Fruit fly (Drosophila melanogaster) whole organism: ENCODE measurements around the gene CG31445.

Source experiments
- CG8478 ChIP-seq: fragments of >200 bp; optimal IDR thresholded peaks from 2 replicates; lab custom pipeline; 2018; ENCODE audit warnings: inconsistent platforms
- Dll ChIP-seq: fragments of >200 bp; optimal IDR thresholded peaks from 2 replicates; lab custom pipeline; 2017
- EcR ChIP-seq, 2 experiments: fragments of >200 bp; optimal IDR thresholded peaks; 2 replicates each; lab custom pipeline; 2017; ENCODE audit warnings: missing biosample characterization in 2 of 2, missing genetic modification characterization in 2 of 2, missing genetic modification reagents in 2 of 2
- pan ChIP-seq: fragments of >200 bp; optimal IDR thresholded peaks from 2 replicates; lab custom pipeline; 2017
- psq ChIP-seq: fragments of >200 bp; optimal IDR thresholded peaks from 2 replicates; lab custom pipeline; 2017
- usp ChIP-seq: fragments of >200 bp; optimal IDR thresholded peaks from 2 replicates; lab custom pipeline; 2017; ENCODE audit warnings: missing biosample characterization, missing genetic modification characterization, mixed read lengths

Gene CG31445

dm6 chr3R:29222891-29223842 is 21.5 kb downstream of the CG31445 start, which contains the start of the genes Cisd2 and Brd8:
Gene Cisd2, minus strand, starts transcription at chr3R:29223428.
Gene Brd8, plus strand, starts transcription at chr3R:29223485.
- TF ChIP-seq CG8478 (no peak), pan (lab: Kevin White, UChicago) (no peak), EcR (GFP tag; optimal IDR thresholded peaks at IDR 0.05; lab: Kevin White, UChicago) (no peak)

- TF ChIP-seq EcR (GFP tag; optimal IDR thresholded peaks at IDR 0.05; lab: Kevin White, UChicago) (no peak), usp (GFP tag; lab: Kevin White, UChicago) (no peak), psq (lab: Kevin White, UChicago) (no peak), CG8478 (no peak)
These were observed 23.5 kb downstream of the CG31445 start for dm6 chr3R:29221168-29221567.

- TF ChIP-seq usp (GFP tag; lab: Kevin White, UChicago), result no peak
- TF ChIP-seq Dll (lab: Kevin White, UChicago), result no peak
- no peak for TF ChIP-seq psq (lab: Kevin White, UChicago)
- no peak for TF ChIP-seq CG8478
- no peak for TF ChIP-seq EcR (GFP tag; optimal IDR thresholded peaks at IDR 0.05; lab: Kevin White, UChicago)
- TF ChIP-seq pan (lab: Kevin White, UChicago), result no peak
These were observed 24.0 kb downstream of the CG31445 start for dm6 chr3R:29220585-29220984.

dm6 chr3R:29219948-29220347 is 24.7 kb downstream of the CG31445 start, which contains the start of gene eEF1gamma:
Gene eEF1gamma, plus strand, starts transcription at chr3R:29220172.
- no peak for TF ChIP-seq usp (GFP tag; lab: Kevin White, UChicago)
- TF ChIP-seq CG8478, result no peak
- no peak for TF ChIP-seq EcR (GFP tag; optimal IDR thresholded peaks at IDR 0.05; lab: Kevin White, UChicago)
- TF ChIP-seq Dll (lab: Kevin White, UChicago), result no peak
- no peak for TF ChIP-seq psq (lab: Kevin White, UChicago)
- TF ChIP-seq pan (lab: Kevin White, UChicago), result no peak

dm6 chr3R:29218001-29218400 is 26.6 kb downstream of the CG31445 start:
- TF ChIP-seq EcR (GFP tag; optimal IDR thresholded peaks at IDR 0.05; lab: Kevin White, UChicago) (no peak), usp (GFP tag; lab: Kevin White, UChicago) (no peak), Dll (lab: Kevin White, UChicago) (no peak), pan (lab: Kevin White, UChicago) (no peak), psq (lab: Kevin White, UChicago) (no peak), CG8478 (no peak)

- TF ChIP-seq CG8478 (no peak), Dll (lab: Kevin White, UChicago) (no peak), pan (lab: Kevin White, UChicago) (no peak)
These were observed 27.3 kb downstream of the CG31445 start for dm6 chr3R:29217309-29217708.

- TF ChIP-seq psq (lab: Kevin White, UChicago) (no peak), usp (GFP tag; lab: Kevin White, UChicago) (no peak), pan (lab: Kevin White, UChicago) (no peak), Dll (lab: Kevin White, UChicago) (no peak), EcR (GFP tag; optimal IDR thresholded peaks at IDR 0.05; lab: Kevin White, UChicago) (no peak), CG8478 (no peak)
These were observed 28.2 kb downstream of the CG31445 start for dm6 chr3R:29216484-29216863.

- TF ChIP-seq pan (lab: Kevin White, UChicago), result no peak
These were observed 28.8 kb downstream of the CG31445 start for dm6 chr3R:29215652-29216483.

dm6 chr3R:29214982-29215533 is 29.6 kb downstream of the CG31445 start:
- TF ChIP-seq Dll (lab: Kevin White, UChicago) (no peak), usp (GFP tag; lab: Kevin White, UChicago) (no peak), psq (lab: Kevin White, UChicago) (no peak)

- peak in 1 of 2 experiments; percentile 90 for TF ChIP-seq EcR (GFP tag; optimal IDR thresholded peaks at IDR 0.05; lab: Kevin White, UChicago)
- no peak for TF ChIP-seq CG8478
- TF ChIP-seq Dll (lab: Kevin White, UChicago), result peak; percentile 51
These were observed 30.4 kb downstream of the CG31445 start for dm6 chr3R:29214262-29214661.

- TF ChIP-seq Dll (lab: Kevin White, UChicago) (no peak), pan (lab: Kevin White, UChicago) (no peak)
These were observed 31.2 kb downstream of the CG31445 start for dm6 chr3R:29213416-29213815.

- TF ChIP-seq CG8478 (no peak), pan (lab: Kevin White, UChicago) (no peak), EcR (GFP tag; optimal IDR thresholded peaks at IDR 0.05; lab: Kevin White, UChicago) (no peak)
These were observed 32.1 kb downstream of the CG31445 start for dm6 chr3R:29212534-29212933.
